Worm (Caenorhabditis elegans) whole organism, L1 larva: ENCODE measurements around the gene F07F6.7.
A peak's percentile ranks its signal among the peaks of the same experiment; 100 is the strongest.

ENCODE experiments used
- C16A3.4 ChIP-seq: fragments of 150-350 bp; optimal IDR thresholded peaks from 2 replicates; lab custom pipeline; 2014; ENCODE audit warnings: missing biosample characterization, missing genetic modification characterization
- F16B12.6 ChIP-seq: fragments of 150-350 bp; optimal IDR thresholded peaks from 2 replicates; lab custom pipeline; 2014; ENCODE audit warnings: missing biosample characterization, missing genetic modification characterization
- ama-1 ChIP-seq: fragments of 150-350 bp; optimal IDR thresholded peaks from 2 replicates; lab custom pipeline; 2014
- blmp-1 ChIP-seq: fragments of 150-350 bp; optimal IDR thresholded peaks from 2 replicates; lab custom pipeline; 2014; ENCODE audit warnings: missing biosample characterization, missing genetic modification characterization
- ceh-8 ChIP-seq: fragments of 200-800 bp; sonication (Bioruptor generic); optimal IDR thresholded peaks from 2 replicates; lab custom pipeline; 2018; ENCODE audit warnings: mild to moderate bottlenecking, missing genetic modification characterization, moderate library complexity, missing compliant biosample characterization
- ceh-82 ChIP-seq, 3 experiments: fragments of 150-350 bp in 1 of 3; sonication (generic microtip) in 2 of 3; optimal IDR thresholded peaks; 2 replicates each; lab custom pipeline; 2014 to 2017; ENCODE audit warnings: missing biosample characterization in 3 of 3, missing genetic modification characterization in 3 of 3
- ceh-88 ChIP-seq: fragments of 200-800 bp; sonication (Bioruptor generic); IDR thresholded peaks from 2 replicates; pipeline ENCODE4 v1.3.6; 2022; ENCODE audit warnings: missing genetic modification characterization, missing compliant biosample characterization
- ceh-90 ChIP-seq: sonication (generic microtip); optimal IDR thresholded peaks from 2 replicates; lab custom pipeline; 2016; ENCODE audit warnings: missing genetic modification characterization, missing compliant biosample characterization
- dpl-1 ChIP-seq, 3 experiments: fragments of 150-350 bp in 2 of 3; sonication (generic microtip) in 1 of 3; optimal IDR thresholded peaks; 2 replicates each; lab custom pipeline; 2014 to 2017; ENCODE audit warnings: missing biosample characterization in 3 of 3, missing genetic modification characterization in 3 of 3, missing genetic modification reagents in 3 of 3
- efl-1 ChIP-seq, 4 experiments: fragments of 150-350 bp; optimal IDR thresholded peaks in 3 of 4; peaks in 1 of 4; 1 replicate in 1 of 4; 2 replicates in 3 of 4; lab custom pipeline; 2014; ENCODE audit warnings: missing biosample characterization in 2 of 4, missing genetic modification characterization in 2 of 4, missing genetic modification reagents in 2 of 4
- egl-13 ChIP-seq: sonication (generic microtip); optimal IDR thresholded peaks from 2 replicates; lab custom pipeline; 2016; ENCODE audit warnings: missing genotype, missing genetic modification reagents, missing genetic modification characterization, missing compliant biosample characterization
- elt-2 ChIP-seq: sonication (generic microtip); optimal IDR thresholded peaks from 2 replicates; lab custom pipeline; 2016; ENCODE audit warnings: missing genetic modification characterization, mild to moderate bottlenecking, inconsistent platforms, missing compliant biosample characterization, missing genetic modification reagents
- elt-3 ChIP-seq, 6 experiments: fragments of 150-350 bp in 1 of 6; sonication (generic microtip); optimal IDR thresholded peaks; 2 replicates each; lab custom pipeline; 2017 to 2018; ENCODE audit warnings: missing biosample characterization in 6 of 6, missing genetic modification characterization in 6 of 6, inconsistent platforms in 1 of 6
- ets-5 ChIP-seq: fragments of 200-800 bp; sonication (Bioruptor generic); IDR thresholded peaks from 2 replicates; pipeline ENCODE4 v1.3.6; 2022; ENCODE audit warnings: missing genetic modification characterization, missing compliant biosample characterization
- fkh-4 ChIP-seq: sonication (generic microtip); optimal IDR thresholded peaks from 2 replicates; lab custom pipeline; 2016; ENCODE audit warnings: missing compliant biosample characterization, missing genetic modification characterization, borderline replicate concordance
- fkh-8 ChIP-seq: sonication (generic microtip); optimal IDR thresholded peaks from 2 replicates; lab custom pipeline; 2016; ENCODE audit warnings: mild to moderate bottlenecking, missing genetic modification characterization, missing compliant biosample characterization
- grh-1 ChIP-seq: fragments of 200-800 bp; sonication (Bioruptor generic); IDR thresholded peaks from 2 replicates; pipeline ENCODE4 v1.3.6; 2022; ENCODE audit warnings: missing genetic modification reagents, missing genetic modification characterization, missing compliant biosample characterization
- hlh-17 ChIP-seq: fragments of 200-800 bp; sonication (Bioruptor generic); optimal IDR thresholded peaks from 2 replicates; lab custom pipeline; 2018; ENCODE audit warnings: missing genetic modification characterization, mild to moderate bottlenecking, missing compliant biosample characterization, moderate library complexity, borderline replicate concordance
- hlh-4 ChIP-seq: sonication (generic microtip); optimal IDR thresholded peaks from 2 replicates; lab custom pipeline; 2016; ENCODE audit warnings: mild to moderate bottlenecking, missing genetic modification characterization, missing compliant biosample characterization
- hpl-2 ChIP-seq: fragments of 150-350 bp; optimal IDR thresholded peaks from 2 replicates; lab custom pipeline; 2014; ENCODE audit warnings: missing biosample characterization, missing genetic modification reagents, missing genetic modification characterization
- irx-1 ChIP-seq: sonication (generic microtip); optimal IDR thresholded peaks from 2 replicates; lab custom pipeline; 2016; ENCODE audit warnings: missing genetic modification characterization, missing compliant biosample characterization
- jun-1 ChIP-seq: fragments of 150-350 bp; optimal IDR thresholded peaks from 2 replicates; lab custom pipeline; 2014; ENCODE audit warnings: missing biosample characterization, missing genetic modification reagents, missing genetic modification characterization
- lin-15B ChIP-seq: fragments of 150-350 bp; sonication (generic microtip); optimal IDR thresholded peaks from 3 replicates; lab custom pipeline; 2014; ENCODE audit warnings: missing biosample characterization, missing genetic modification characterization
- lin-35 ChIP-seq, 2 experiments: fragments of 150-350 bp; optimal IDR thresholded peaks; 2 replicates each; lab custom pipeline; 2014; ENCODE audit warnings: missing biosample characterization in 2 of 2, missing genetic modification characterization in 2 of 2, missing genetic modification reagents in 2 of 2
- lir-3 ChIP-seq: sonication (generic microtip); optimal IDR thresholded peaks from 2 replicates; lab custom pipeline; 2016; ENCODE audit warnings: mild to moderate bottlenecking, missing genetic modification characterization, moderate library complexity, missing compliant biosample characterization; ENCODE audit not compliant: poor library complexity
- lsy-2 ChIP-seq, 2 experiments: fragments of 150-350 bp; optimal IDR thresholded peaks; 2 replicates each; lab custom pipeline; 2014; ENCODE audit warnings: missing biosample characterization in 2 of 2, missing genetic modification characterization in 2 of 2
- mdl-1 ChIP-seq, 2 experiments: fragments of 150-350 bp; optimal IDR thresholded peaks; 2 replicates each; lab custom pipeline; 2014 to 2017; ENCODE audit warnings: missing biosample characterization in 2 of 2, missing genetic modification characterization in 2 of 2, inconsistent platforms in 1 of 2
- mep-1 ChIP-seq: fragments of 150-350 bp; optimal IDR thresholded peaks from 2 replicates; lab custom pipeline; 2014; ENCODE audit warnings: missing biosample characterization, missing genetic modification characterization
- nhr-11 ChIP-seq: fragments of 150-350 bp; optimal IDR thresholded peaks from 2 replicates; lab custom pipeline; 2014; ENCODE audit warnings: missing biosample characterization, missing genetic modification characterization
- nhr-47 ChIP-seq: sonication (generic microtip); optimal IDR thresholded peaks from 2 replicates; lab custom pipeline; 2016; ENCODE audit warnings: mild to moderate bottlenecking, missing genetic modification characterization, moderate library complexity, missing compliant biosample characterization
- nhr-71 ChIP-seq: sonication (generic microtip); optimal IDR thresholded peaks from 2 replicates; lab custom pipeline; 2016; ENCODE audit warnings: mild to moderate bottlenecking, missing genetic modification characterization, moderate library complexity, missing compliant biosample characterization
- nhr-84 ChIP-seq: sonication (generic microtip); optimal IDR thresholded peaks from 2 replicates; lab custom pipeline; 2017; ENCODE audit warnings: missing biosample characterization, missing genetic modification characterization
- nhr-85 ChIP-seq: sonication (generic microtip); peaks from one replicate; lab custom pipeline; 2016; ENCODE audit warnings: missing genetic modification characterization, inconsistent platforms, missing compliant biosample characterization
- nhr-90 ChIP-seq: sonication (generic microtip); optimal IDR thresholded peaks from 2 replicates; lab custom pipeline; 2016; ENCODE audit warnings: mild to moderate bottlenecking, missing genetic modification characterization, missing compliant biosample characterization; ENCODE audit not compliant: poor library complexity
- rnt-1 ChIP-seq: sonication (generic microtip); optimal IDR thresholded peaks from 2 replicates; lab custom pipeline; 2016; ENCODE audit warnings: mild to moderate bottlenecking, missing genetic modification characterization, moderate library complexity, missing compliant biosample characterization
- skn-1 ChIP-seq: fragments of 150-350 bp; optimal IDR thresholded peaks from 2 replicates; lab custom pipeline; 2014; ENCODE audit warnings: missing biosample characterization, missing genetic modification characterization
- snu-23 ChIP-seq: sonication (generic microtip); optimal IDR thresholded peaks from 2 replicates; lab custom pipeline; 2016; ENCODE audit warnings: missing genetic modification characterization, missing compliant biosample characterization
- sox-4 ChIP-seq: sonication (generic microtip); optimal IDR thresholded peaks from 2 replicates; lab custom pipeline; 2016; ENCODE audit warnings: missing genetic modification characterization, missing compliant biosample characterization
- sptf-1 ChIP-seq: fragments of 150-350 bp; optimal IDR thresholded peaks from 2 replicates; lab custom pipeline; 2014; ENCODE audit warnings: missing biosample characterization, missing genetic modification characterization
- swsn-7 ChIP-seq: sonication (generic microtip); optimal IDR thresholded peaks from 2 replicates; lab custom pipeline; 2016; ENCODE audit warnings: missing genetic modification characterization, missing compliant biosample characterization
- tlp-1 ChIP-seq: fragments of 150-350 bp; optimal IDR thresholded peaks from 2 replicates; lab custom pipeline; 2014; ENCODE audit warnings: missing biosample characterization, missing genetic modification characterization
- unc-130 ChIP-seq: fragments of 150-350 bp; optimal IDR thresholded peaks from 2 replicates; lab custom pipeline; 2017; ENCODE audit warnings: missing biosample characterization, missing genetic modification characterization, inconsistent platforms
- unc-30 ChIP-seq: sonication (generic microtip); optimal IDR thresholded peaks from 2 replicates; lab custom pipeline; 2017; ENCODE audit warnings: missing biosample characterization, missing genetic modification characterization
- unc-98 ChIP-seq: fragments of 200-800 bp; sonication (Bioruptor generic); IDR thresholded peaks from 2 replicates; pipeline ENCODE4 v1.3.6; 2022; ENCODE audit warnings: missing genetic modification characterization, missing compliant biosample characterization
- xbp-1 ChIP-seq: sonication (generic microtip); optimal IDR thresholded peaks from 2 replicates; lab custom pipeline; 2016; ENCODE audit warnings: missing genetic modification characterization, missing compliant biosample characterization
- zag-1 ChIP-seq: fragments of 150-350 bp; optimal IDR thresholded peaks from 2 replicates; lab custom pipeline; 2014; ENCODE audit warnings: missing biosample characterization, missing genetic modification characterization
- ztf-11 ChIP-seq, 2 experiments: sonication (generic microtip); optimal IDR thresholded peaks; 2 replicates each; lab custom pipeline; 2016 to 2017; ENCODE audit warnings: missing genetic modification characterization in 2 of 2, missing biosample characterization in 1 of 2, missing compliant biosample characterization in 1 of 2

F07F6.7 gene

ce11 chrII:5429522-5430257 lies 6.0 kb upstream of the F07F6.7 start, which contains the start of the genes F07F6.4 and F07F6.2:
Gene F07F6.4, minus strand, starts transcription at chrII:5429572.
Gene F07F6.2, plus strand, starts transcription at chrII:5430207.
- TF ChIP-seq efl-1 (optimal IDR thresholded peaks at IDR 0.05; lab: Kevin White, UChicago) (peak; percentile 40 to 55), efl-1 (GFP tag; optimal IDR thresholded peaks at IDR 0.05 in 1 of 2; lab: Kevin White, UChicago) (peak; percentile 56 to 89), lsy-2 (tag; optimal IDR thresholded peaks at IDR 0.05; lab: Kevin White, UChicago) (peak in 1 of 2 experiments; percentile 15), ama-1 (lab: Kevin White, UChicago) (no peak), skn-1 (tag; lab: Kevin White, UChicago) (peak; percentile 19), unc-30 (tag; lab: Kevin White, UChicago) (no peak), nhr-11 (tag; lab: Kevin White, UChicago) (no peak), fkh-4 (no peak), dpl-1 (GFP tag; optimal IDR thresholded peaks at IDR 0.05; lab: Kevin White, UChicago) (peak; percentile 30 to 64 (median 42)), irx-1 (tag; lab: Kevin White, UChicago) (no peak), F16B12.6 (tag; lab: Kevin White, UChicago) (peak; percentile 92), blmp-1 (tag; lab: Kevin White, UChicago) (peak; percentile 34), hpl-2 (GFP tag; lab: Kevin White, UChicago) (no peak), nhr-47 (peak; percentile 2), nhr-71 (tag; lab: Kevin White, UChicago) (peak; percentile 32), mdl-1 (tag; optimal IDR thresholded peaks at IDR 0.05; lab: Kevin White, UChicago) (no peak), sox-4 (tag; lab: Kevin White, UChicago) (no peak), swsn-7 (tag; lab: Kevin White, UChicago) (no peak), egl-13 (tag; lab: Kevin White, UChicago) (no peak), lin-35 (GFP tag; optimal IDR thresholded peaks at IDR 0.05; lab: Kevin White, UChicago) (peak; percentile 44 to 63), grh-1 (no peak), lir-3 (tag; lab: Kevin White, UChicago) (no peak), nhr-84 (tag; lab: Kevin White, UChicago) (no peak), ets-5 (GFP tag; lab: Robert Waterston, UW) (no peak), unc-130 (tag; lab: Kevin White, UChicago) (peak; percentile 53), rnt-1 (tag; lab: Kevin White, UChicago) (peak; percentile 20), ceh-88 (no peak), xbp-1 (peak; percentile 68), ceh-82 (tag; optimal IDR thresholded peaks at IDR 0.05; lab: Kevin White, UChicago) (peak in 1 of 3 experiments; percentile 31), hlh-4 (tag; lab: Kevin White, UChicago) (no peak)

- TF ChIP-seq zag-1 (tag; lab: Kevin White, UChicago) (no peak), nhr-85 (tag; lab: Kevin White, UChicago) (peak; percentile 12)
- TF ChIP-seq, all 84 proteins: peak for 1
Measured at ce11 chrII:5426470-5426869, 2.8 kb upstream of the F07F6.7 start.

- peak; percentile 17 for TF ChIP-seq nhr-90 (tag; lab: Kevin White, UChicago)
- no peak for TF ChIP-seq irx-1 (tag; lab: Kevin White, UChicago)
- TF ChIP-seq ztf-11 (tag; optimal IDR thresholded peaks at IDR 0.05; lab: Kevin White, UChicago), result no peak
- no peak for TF ChIP-seq ceh-8 (GFP tag; lab: Kevin White, UChicago)
- no peak for TF ChIP-seq sptf-1 (tag; lab: Kevin White, UChicago)
- TF ChIP-seq hlh-17 (GFP tag; lab: Kevin White, UChicago), result no peak
- TF ChIP-seq C16A3.4 (tag; lab: Kevin White, UChicago), result peak; percentile 55
- TF ChIP-seq hpl-2 (GFP tag; lab: Kevin White, UChicago), result no peak
- no peak for TF ChIP-seq nhr-11 (tag; lab: Kevin White, UChicago)
- TF ChIP-seq jun-1 (tag; lab: Kevin White, UChicago), result no peak
- peak; percentile 45 to 55 for TF ChIP-seq efl-1 (optimal IDR thresholded peaks at IDR 0.05; lab: Kevin White, UChicago)
- TF ChIP-seq efl-1 (GFP tag; optimal IDR thresholded peaks at IDR 0.05 in 1 of 2; lab: Kevin White, UChicago), result peak; percentile 45 to 89
- TF ChIP-seq egl-13 (tag; lab: Kevin White, UChicago), result no peak
- no peak for TF ChIP-seq tlp-1 (tag; lab: Kevin White, UChicago)
- TF ChIP-seq snu-23 (GFP tag; lab: Kevin White, UChicago), result peak; percentile 81
- peak; percentile 59 for TF ChIP-seq elt-2
- TF ChIP-seq lin-15B (tag; lab: Kevin White, UChicago), result no peak
- TF ChIP-seq unc-98 (GFP tag; lab: Robert Waterston, UW), result no peak
- peak; percentile 60 to 78 for TF ChIP-seq lin-35 (GFP tag; optimal IDR thresholded peaks at IDR 0.05; lab: Kevin White, UChicago)
- TF ChIP-seq nhr-47, result peak; percentile 45
- TF ChIP-seq fkh-8 (tag; lab: Kevin White, UChicago), result no peak
- peak in 1 of 6 experiments; percentile 74 for TF ChIP-seq elt-3 (tag; optimal IDR thresholded peaks at IDR 0.05; lab: Kevin White, UChicago)
- TF ChIP-seq ceh-90 (tag; lab: Kevin White, UChicago), result no peak
- peak; percentile 70 for TF ChIP-seq mep-1 (tag; lab: Kevin White, UChicago)
Measured at ce11 chrII:5426054-5426453, 2.4 kb upstream of the F07F6.7 start.
